Fruit fly (Drosophila melanogaster) whole organism, prepupa: ENCODE data around the gene AdamTS-B.

Experiments
- CG8119 ChIP-seq: fragments of 200-800 bp; sonication (Bioruptor generic); IDR thresholded peaks from 3 replicates; pipeline ENCODE4 v1.3.6; 2022; ENCODE audit warnings: missing biosample characterization, missing genetic modification characterization
- CG9139 ChIP-seq: fragments of 200-800 bp; sonication (Bioruptor generic); optimal IDR thresholded peaks from 3 replicates; lab custom pipeline; 2017; ENCODE audit warnings: missing biosample characterization, mild to moderate bottlenecking, missing genetic modification characterization
- Hr4 ChIP-seq: fragments of 200-800 bp; sonication (Bioruptor generic); optimal IDR thresholded peaks from 3 replicates; lab custom pipeline; 2016; ENCODE audit warnings: missing biosample characterization, missing genetic modification characterization

- TF ChIP-seq CG9139 (GFP tag; lab: Kevin White, UChicago) (no peak), Hr4 (GFP tag; lab: Kevin White, UChicago) (no peak), CG8119 (GFP tag; lab: Robert Waterston, UW) (0 out of 3 replicates have a peak, but pooled peaks have one; percentile 28)
Measured at dm6 chrX:5717741-5718475, 19.6 kb downstream of the AdamTS-B start, which contains the start of gene CG33080.
